Fruit fly (Drosophila melanogaster): ENCODE results near the gene Ir85a.

Ir85a gene

DNA sequence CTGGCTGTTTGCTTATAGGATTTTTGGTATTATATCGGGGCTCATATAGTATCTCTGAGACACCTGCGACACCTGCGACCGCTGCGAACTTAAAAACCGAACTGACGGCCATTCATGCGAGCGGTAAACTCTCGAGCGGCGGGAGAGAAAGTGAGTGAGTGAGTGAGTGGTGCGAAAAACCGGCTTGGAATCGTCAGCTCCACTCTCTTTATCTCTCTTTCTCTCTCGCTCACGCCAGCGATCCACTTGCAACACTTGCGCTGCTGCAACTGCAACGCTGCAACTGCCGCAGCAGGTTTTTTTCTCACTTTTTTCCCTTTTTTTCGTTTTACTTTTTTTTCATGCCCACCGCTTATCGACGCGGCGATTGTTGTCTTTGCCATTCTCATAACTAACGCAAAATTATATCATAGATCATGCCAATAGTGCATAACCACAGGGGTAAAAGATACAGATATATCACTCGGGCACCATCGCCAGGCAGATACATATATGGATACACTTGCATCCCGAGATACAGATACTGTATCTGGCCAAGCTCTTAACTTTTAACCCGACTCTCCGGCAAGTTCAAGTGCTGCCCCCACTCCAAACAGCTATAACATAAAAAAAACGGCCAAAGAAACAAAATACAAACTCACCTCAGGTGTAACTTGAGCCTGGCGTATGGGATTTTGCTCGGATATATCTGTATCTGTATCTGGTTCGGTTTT is 1.9 kb upstream of the Ir85a start (continued):
- TF ChIP-seq chinmo (GFP tag; IDR thresholded peaks at IDR 0.05; ENCODE audit: partially characterized antibody) = 0 out of 4 replicates have a peak, but pooled peaks have one; percentile 40
- no peak for TF ChIP-seq pho (GFP tag; optimal IDR thresholded peaks at IDR 0.05)
- peak; percentile 89 for TF ChIP-seq z (GFP tag; IDR thresholded peaks at IDR 0.05)
- 0 out of 2 replicates have a peak, but pooled peaks have one; percentile 10 for TF ChIP-seq bbx (GFP tag; IDR thresholded peaks at IDR 0.05; ENCODE audit: partially characterized antibody)
- TF ChIP-seq CG1832 (GFP tag; optimal IDR thresholded peaks at IDR 0.05) = peak; percentile 54
- peak; percentile 60 for TF ChIP-seq sens (GFP tag)
- TF ChIP-seq bsh (GFP tag; optimal IDR thresholded peaks at IDR 0.05) = peak in 1 of 2 experiments; percentile 84
- TF ChIP-seq Dll (GFP tag; IDR thresholded peaks at IDR 0.05; ENCODE audit: partially characterized antibody) = 0 out of 4 replicates have a peak, but pooled peaks have one; percentile 27
- TF ChIP-seq CG9876 (GFP tag; optimal IDR thresholded peaks at IDR 0.05) = no peak
- peak; percentile 27 to 80 for TF ChIP-seq Trl (optimal IDR thresholded peaks at IDR 0.05)
- no peak for TF ChIP-seq Trl (GFP tag; optimal IDR thresholded peaks at IDR 0.05)

DNA sequence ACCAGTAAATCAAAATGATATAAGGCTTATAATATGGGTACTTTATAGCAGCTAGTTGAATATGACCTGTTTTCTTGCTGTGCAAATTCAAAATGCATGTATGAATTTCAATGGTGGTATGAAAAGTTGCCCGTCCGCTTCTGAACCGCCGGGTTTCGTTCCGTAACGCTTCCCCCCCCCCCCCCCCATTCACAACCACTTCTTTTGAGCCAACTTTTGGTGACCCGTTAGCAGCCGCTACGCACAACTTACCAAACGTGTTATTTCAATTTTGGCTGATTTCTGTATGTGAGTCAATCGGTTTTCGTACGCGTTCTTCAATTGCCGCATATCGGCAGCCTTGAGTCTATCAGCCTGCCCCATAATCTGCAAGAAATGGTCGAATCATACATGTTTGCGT is 758 bp upstream of the Ir85a start:
- TF ChIP-seq chinmo (GFP tag; IDR thresholded peaks at IDR 0.05; ENCODE audit: partially characterized antibody) (peak; percentile 64; the same call in 3 of the 4 replicates), Pdp1 (GFP tag; optimal IDR thresholded peaks at IDR 0.05) (peak in 1 of 2 experiments; percentile 23), ara (GFP tag; IDR thresholded peaks at IDR 0.05) (0 out of 2 replicates have a peak, but pooled peaks have one; percentile 9), CG6175 (GFP tag; IDR thresholded peaks at IDR 0.05) (0 out of 3 replicates have a peak, but pooled peaks have one; percentile 32), crol (GFP tag; IDR thresholded peaks at IDR 0.05) (peak; percentile 49), Deaf1 (tag; optimal IDR thresholded peaks at IDR 0.05) (no peak)

dm6 chr3R:8798332-8798731 is 3.8 kb downstream of the Ir85a start:
- TF ChIP-seq CG14965 (GFP tag; optimal IDR thresholded peaks at IDR 0.05; ENCODE audit: borderline replicate concordance) = no peak
- no peak for TF ChIP-seq Elba2 (GFP tag; optimal IDR thresholded peaks at IDR 0.05)
- peak; percentile 36 for TF ChIP-seq twi (tag; optimal IDR thresholded peaks at IDR 0.05)
- no peak for TF ChIP-seq Sin3A (optimal IDR thresholded peaks at IDR 0.05)
- TF ChIP-seq CG13424 (tag; optimal IDR thresholded peaks at IDR 0.05) = no peak
- peak; percentile 56 for TF ChIP-seq CG10543 (GFP tag; optimal IDR thresholded peaks at IDR 0.05)
- TF ChIP-seq CG12769 (tag; optimal IDR thresholded peaks at IDR 0.05) = peak; percentile 28
- TF ChIP-seq chinmo (GFP tag; IDR thresholded peaks at IDR 0.05; ENCODE audit: partially characterized antibody) = 0 out of 4 replicates have a peak, but pooled peaks have one; percentile 11
- peak; percentile 71 for TF ChIP-seq abd-A (tag; optimal IDR thresholded peaks at IDR 0.05)
- no peak for TF ChIP-seq CoRest (tag; optimal IDR thresholded peaks at IDR 0.05)
- no peak for TF ChIP-seq slbo (GFP tag; IDR thresholded peaks at IDR 0.05)
- TF ChIP-seq CG31388 (GFP tag; optimal IDR thresholded peaks at IDR 0.05) = no peak
- peak; percentile 60 for TF ChIP-seq CG13894 (tag; optimal IDR thresholded peaks at IDR 0.05)
- TF ChIP-seq CG9215 (GFP tag; IDR thresholded peaks at IDR 0.05) = no peak
- TF ChIP-seq mirr (GFP tag; optimal IDR thresholded peaks at IDR 0.05) = peak; percentile 60
- peak; percentile 68 for TF ChIP-seq sd (tag; optimal IDR thresholded peaks at IDR 0.05)
- TF ChIP-seq fu2 (GFP tag; optimal IDR thresholded peaks at IDR 0.05) = no peak
- peak; percentile 37; the same call in 1 of the 2 replicates for TF ChIP-seq onecut (GFP tag; IDR thresholded peaks at IDR 0.05)
- peak; percentile 13 for TF ChIP-seq Deaf1 (tag; optimal IDR thresholded peaks at IDR 0.05)
- no peak for TF ChIP-seq bowl (GFP tag; IDR thresholded peaks at IDR 0.05)
- TF ChIP-seq sens (GFP tag) = peak; percentile 44
- TF ChIP-seq usp (GFP tag; optimal IDR thresholded peaks at IDR 0.05) = no peak
- TF ChIP-seq ase (GFP tag; IDR thresholded peaks at IDR 0.05) = no peak
- TF ChIP-seq ac (GFP tag; optimal IDR thresholded peaks at IDR 0.05) = no peak
- TF ChIP-seq insv (GFP tag; optimal IDR thresholded peaks at IDR 0.05) = no peak
- no peak for TF ChIP-seq Jarid2 (GFP tag; optimal IDR thresholded peaks at IDR 0.05)
- TF ChIP-seq CG17568 (GFP tag; optimal IDR thresholded peaks at IDR 0.05) = no peak
- no peak for TF ChIP-seq BtbVII (GFP tag; optimal IDR thresholded peaks at IDR 0.05)
- no peak for TF ChIP-seq wdn (GFP tag; IDR thresholded peaks at IDR 0.05)
- TF ChIP-seq hth (optimal IDR thresholded peaks at IDR 0.05) = no peak
- TF ChIP-seq CG4820 (GFP tag; optimal IDR thresholded peaks at IDR 0.05) = no peak
- no peak for TF ChIP-seq CG11085 (GFP tag; IDR thresholded peaks at IDR 0.05)
- no peak for TF ChIP-seq ham (GFP tag; IDR thresholded peaks at IDR 0.05)
- no peak for TF ChIP-seq Neu2 (GFP tag; optimal IDR thresholded peaks at IDR 0.05; ENCODE audit: borderline replicate concordance)

All from whole organism, embryonic.